Fruit fly (Drosophila melanogaster): ENCODE results near the gene Npl4.
A peak's percentile ranks its signal among the peaks of the same experiment; 100 is the strongest.

Npl4 gene

dm6 chr3R:25650417-25650816 is 26.0 kb upstream of the Npl4 start:
- TF ChIP-seq CG13894 (tag; optimal IDR thresholded peaks at IDR 0.05) (peak; percentile 64), z (GFP tag; IDR thresholded peaks at IDR 0.05) (no peak), sens (GFP tag) (peak; percentile 58), Pdp1 (GFP tag; optimal IDR thresholded peaks at IDR 0.05) (peak in 1 of 2 experiments; percentile 32), chif (GFP tag; optimal IDR thresholded peaks at IDR 0.05) (no peak), abd-A (tag; optimal IDR thresholded peaks at IDR 0.05) (peak; percentile 52)

- TF ChIP-seq dmrt99B (tag; optimal IDR thresholded peaks at IDR 0.05) (no peak), CG30020 (tag; optimal IDR thresholded peaks at IDR 0.05) (peak; percentile 52), CG8290 (GFP tag; optimal IDR thresholded peaks at IDR 0.05) (peak; percentile 38), CG8290 (tag; optimal IDR thresholded peaks at IDR 0.05) (peak in 1 of 2 experiments; percentile 64), gcm (GFP tag; optimal IDR thresholded peaks at IDR 0.05) (no peak), CG7928 (GFP tag; optimal IDR thresholded peaks at IDR 0.05) (no peak), sna (GFP tag; IDR thresholded peaks at IDR 0.05; ENCODE audit: partially characterized antibody) (no peak), Doc3 (GFP tag; IDR thresholded peaks at IDR 0.05; ENCODE audit: partially characterized antibody) (peak; percentile 3; the same call in 1 of the 3 replicates), CG1832 (GFP tag; optimal IDR thresholded peaks at IDR 0.05) (no peak), ash1 (GFP tag; optimal IDR thresholded peaks at IDR 0.05) (no peak), CG18262 (tag; optimal IDR thresholded peaks at IDR 0.05) (peak; percentile 1), Gug (GFP tag; IDR thresholded peaks at IDR 0.05) (no peak), CG31365 (tag; optimal IDR thresholded peaks at IDR 0.05) (no peak), ranshi (GFP tag; IDR thresholded peaks at IDR 0.05) (peak; percentile 33; the same call in 1 of the 2 replicates), gce (GFP tag; IDR thresholded peaks at IDR 0.05) (0 out of 3 replicates have a peak, but pooled peaks have one; percentile 0), dpn (GFP tag; optimal IDR thresholded peaks at IDR 0.05) (peak in 1 of 2 experiments; percentile 5), CG8924 (tag; optimal IDR thresholded peaks at IDR 0.05) (peak; percentile 1), cg (GFP tag; optimal IDR thresholded peaks at IDR 0.05) (peak; percentile 30), CG3407 (GFP tag; optimal IDR thresholded peaks at IDR 0.05) (no peak), Dll (GFP tag; IDR thresholded peaks at IDR 0.05; ENCODE audit: partially characterized antibody) (0 out of 4 replicates have a peak, but pooled peaks have one; percentile 6), row (GFP tag; IDR thresholded peaks at IDR 0.05) (0 out of 3 replicates have a peak, but pooled peaks have one; percentile 3), CG14710 (tag; optimal IDR thresholded peaks at IDR 0.05) (peak; percentile 35), CG32532 (GFP tag; IDR thresholded peaks at IDR 0.05) (no peak), chm (GFP tag; IDR thresholded peaks at IDR 0.05) (0 out of 2 replicates have a peak, but pooled peaks have one; percentile 2), lola (GFP tag; optimal IDR thresholded peaks at IDR 0.05) (peak in 1 of 3 experiments; percentile 15)
Measured at dm6 chr3R:25648258-25648606, 23.8 kb upstream of the Npl4 start.

dm6 chr3R:25647577-25648257 is 23.3 kb upstream of the Npl4 start:
- TF ChIP-seq sens-2 (GFP tag; IDR thresholded peaks at IDR 0.05) (no peak), gem (tag; optimal IDR thresholded peaks at IDR 0.05) (peak; percentile 4), so (GFP tag; IDR thresholded peaks at IDR 0.05) (peak; percentile 22; the same call in 1 of the 3 replicates), CG16813 (GFP tag; IDR thresholded peaks at IDR 0.05; ENCODE audit: partially characterized antibody) (peak; percentile 77), CG15269 (tag; optimal IDR thresholded peaks at IDR 0.05) (peak; percentile 19), Fer3 (tag; optimal IDR thresholded peaks at IDR 0.05) (no peak), Antp (GFP tag; optimal IDR thresholded peaks at IDR 0.05) (no peak), ato (GFP tag; IDR thresholded peaks at IDR 0.05; ENCODE audit: partially characterized antibody) (peak; percentile 91; the same call in 1 of the 2 replicates), corto (GFP tag; optimal IDR thresholded peaks at IDR 0.05) (no peak), bigmax (GFP tag; optimal IDR thresholded peaks at IDR 0.05) (peak; percentile 44), CG6175 (GFP tag; IDR thresholded peaks at IDR 0.05) (no peak), CG7987 (GFP tag; optimal IDR thresholded peaks at IDR 0.05) (peak; percentile 7), CG6765 (GFP tag; optimal IDR thresholded peaks at IDR 0.05) (peak; percentile 22), CG10147 (GFP tag; optimal IDR thresholded peaks at IDR 0.05) (no peak), CG2889 (GFP tag; IDR thresholded peaks at IDR 0.05) (no peak), CG4360 (GFP tag; IDR thresholded peaks at IDR 0.05) (0 out of 2 replicates have a peak, but pooled peaks have one; percentile 24), CG2199 (GFP tag; IDR thresholded peaks at IDR 0.05) (0 out of 3 replicates have a peak, but pooled peaks have one; percentile 55)
